Worm (Caenorhabditis elegans): ENCODE results near the gene C25D7.5.

C25D7.5 gene

ce11 chrV:15074907-15075306 lies 22.5 kb downstream of the C25D7.5 start:
- TF ChIP-seq unc-42 (tag; optimal IDR thresholded peaks at IDR 0.05) (peak; percentile 29), ceh-48 (tag; optimal IDR thresholded peaks at IDR 0.05) (peak; percentile 58), ceh-31 (tag; optimal IDR thresholded peaks at IDR 0.05) (peak; percentile 47), nfya-1 (tag; optimal IDR thresholded peaks at IDR 0.05) (no peak)

ce11 chrV:15078560-15078959 lies 26.1 kb downstream of the C25D7.5 start:
- no peak for TF ChIP-seq pha-4 (tag; optimal IDR thresholded peaks at IDR 0.05)
- TF ChIP-seq unc-86 (tag; optimal IDR thresholded peaks at IDR 0.05): no peak
- TF ChIP-seq dmd-4 (tag; optimal IDR thresholded peaks at IDR 0.05; ENCODE audit: borderline replicate concordance): no peak
- no peak for TF ChIP-seq rnt-1 (tag; optimal IDR thresholded peaks at IDR 0.05)
- no peak for TF ChIP-seq ceh-6 (GFP tag; optimal IDR thresholded peaks at IDR 0.05)
- no peak for TF ChIP-seq pat-9 (tag; optimal IDR thresholded peaks at IDR 0.05)
- TF ChIP-seq syd-9 (tag; optimal IDR thresholded peaks at IDR 0.05): no peak
- no peak for TF ChIP-seq ceh-24 (tag; optimal IDR thresholded peaks at IDR 0.05)
- TF ChIP-seq C38D4.7 (GFP tag; optimal IDR thresholded peaks at IDR 0.05): no peak
- TF ChIP-seq Y22D7AL.16 (tag; optimal IDR thresholded peaks at IDR 0.05): no peak
- TF ChIP-seq lin-11 (tag; optimal IDR thresholded peaks at IDR 0.05): no peak

ce11 chrV:15082291-15082690 lies 29.8 kb downstream of the C25D7.5 start, which contains the start of the genes C01G10.10 and C01G10.9:
C01G10.10 (minus strand) TSS chrV:15082441.
C01G10.9 (plus strand) TSS chrV:15082530.
- TF ChIP-seq gmeb-2 (tag; optimal IDR thresholded peaks at IDR 0.05) (peak; percentile 4), C08G9.2 (tag; optimal IDR thresholded peaks at IDR 0.05) (peak; percentile 93), hlh-13 (GFP tag; optimal IDR thresholded peaks at IDR 0.05) (no peak), Y22D7AL.16 (tag; optimal IDR thresholded peaks at IDR 0.05) (no peak), rnt-1 (tag; optimal IDR thresholded peaks at IDR 0.05) (peak; percentile 43), nhr-11 (tag; optimal IDR thresholded peaks at IDR 0.05) (no peak), pag-3 (tag; optimal IDR thresholded peaks at IDR 0.05; ENCODE audit: borderline replicate concordance) (no peak), unc-42 (tag; optimal IDR thresholded peaks at IDR 0.05) (peak; percentile 27), ama-1 (optimal IDR thresholded peaks at IDR 0.05) (no peak), ceh-34 (tag; optimal IDR thresholded peaks at IDR 0.05) (peak; percentile 9), pqm-1 (tag; optimal IDR thresholded peaks at IDR 0.05) (no peak), hlh-8 (tag; optimal IDR thresholded peaks at IDR 0.05) (peak; percentile 7), nhr-232 (tag; optimal IDR thresholded peaks at IDR 0.05) (no peak), F13H6.1 (tag; optimal IDR thresholded peaks at IDR 0.05) (peak; percentile 46), eyg-1 (tag; optimal IDR thresholded peaks at IDR 0.05) (peak; percentile 4), ref-2 (tag; optimal IDR thresholded peaks at IDR 0.05) (peak; percentile 70), elt-2 (tag; optimal IDR thresholded peaks at IDR 0.05) (peak; percentile 81), ets-4 (tag; optimal IDR thresholded peaks at IDR 0.05) (peak; percentile 91), ceh-9 (tag; optimal IDR thresholded peaks at IDR 0.05) (no peak), mec-3 (tag; optimal IDR thresholded peaks at IDR 0.05; ENCODE audit: borderline replicate concordance) (no peak), tbx-7 (tag; optimal IDR thresholded peaks at IDR 0.05) (peak; percentile 90), madf-2 (tag; optimal IDR thresholded peaks at IDR 0.05) (no peak), fkh-6 (tag; optimal IDR thresholded peaks at IDR 0.05) (peak; percentile 33), lim-6 (tag; optimal IDR thresholded peaks at IDR 0.05) (no peak), tbx-2 (tag; optimal IDR thresholded peaks at IDR 0.05) (peak; percentile 87), fax-1 (tag; optimal IDR thresholded peaks at IDR 0.05) (peak; percentile 48), ceh-31 (tag; optimal IDR thresholded peaks at IDR 0.05) (peak; percentile 90), fkh-10 (GFP tag; optimal IDR thresholded peaks at IDR 0.05) (no peak), sdc-2 (tag; optimal IDR thresholded peaks at IDR 0.05) (peak; percentile 27), elt-4 (tag; optimal IDR thresholded peaks at IDR 0.05) (no peak), odd-2 (tag; optimal IDR thresholded peaks at IDR 0.05) (no peak), zip-5 (tag; optimal IDR thresholded peaks at IDR 0.05) (peak; percentile 78), ceh-19 (GFP tag; optimal IDR thresholded peaks at IDR 0.05) (no peak), ceh-2 (tag; optimal IDR thresholded peaks at IDR 0.05) (peak; percentile 89), ceh-22 (tag; optimal IDR thresholded peaks at IDR 0.05) (no peak), K09A11.1 (tag; optimal IDR thresholded peaks at IDR 0.05; ENCODE audit: insufficient read depth) (no peak), hlh-30 (tag; optimal IDR thresholded peaks at IDR 0.05; ENCODE audit: insufficient read depth) (no peak), C38D4.7 (GFP tag; optimal IDR thresholded peaks at IDR 0.05) (no peak), hlh-6 (tag; optimal IDR thresholded peaks at IDR 0.05) (no peak), ceh-14 (tag; optimal IDR thresholded peaks at IDR 0.05) (peak; percentile 46)
